Fruit fly (Drosophila melanogaster) whole organism, embryonic: ENCODE data around the gene CG33110.

ENCODE experiments used
- Abd-B ChIP-seq: fragments of 200-800 bp; sonication (Bioruptor generic); optimal IDR thresholded peaks from 2 replicates; lab custom pipeline; 2018; ENCODE audit warnings: missing biosample characterization, mild to moderate bottlenecking, missing genetic modification characterization, moderate library complexity
- Asciz ChIP-seq: fragments of 200-800 bp; sonication (Bioruptor generic); optimal IDR thresholded peaks from 2 replicates; lab custom pipeline; 2017; ENCODE audit warnings: missing biosample characterization, mild to moderate bottlenecking, missing genetic modification characterization, missing genetic modification reagents
- B-H2 ChIP-seq: fragments of 200-800 bp; sonication (Bioruptor generic); optimal IDR thresholded peaks from 2 replicates; lab custom pipeline; 2018; ENCODE audit warnings: missing biosample characterization, mild to moderate bottlenecking, missing genetic modification characterization
- Bdp1 ChIP-seq: fragments of 200-800 bp; sonication (Bioruptor generic); optimal IDR thresholded peaks from 3 replicates; lab custom pipeline; 2016; ENCODE audit warnings: missing biosample characterization, missing genetic modification characterization
- CG11085 ChIP-seq: fragments of 200-800 bp; sonication (Bioruptor generic); IDR thresholded peaks from 2 replicates; pipeline ENCODE4 v1.3.6; 2022; ENCODE audit warnings: missing biosample characterization, missing genetic modification characterization
- CG11723 ChIP-seq: fragments of 200-800 bp; sonication (Bioruptor generic); optimal IDR thresholded peaks from 2 replicates; lab custom pipeline; 2017; ENCODE audit warnings: missing biosample characterization, mild to moderate bottlenecking, missing genetic modification characterization
- CG12299 ChIP-seq: fragments of 200-800 bp; sonication (Bioruptor generic); optimal IDR thresholded peaks from 2 replicates; lab custom pipeline; 2018; ENCODE audit warnings: missing biosample characterization, mild to moderate bottlenecking, missing genetic modification characterization
- CG14860 ChIP-seq: fragments of 200-800 bp; sonication (Bioruptor generic); IDR thresholded peaks from 3 replicates; pipeline ENCODE4 v1.3.6; 2022; ENCODE audit warnings: missing biosample characterization, missing genetic modification characterization; ENCODE audit not compliant: partially characterized antibody
- CG15073 ChIP-seq: fragments of 200-800 bp; sonication (Bioruptor generic); optimal IDR thresholded peaks from 2 replicates; lab custom pipeline; 2016; ENCODE audit warnings: missing biosample characterization, missing genetic modification characterization
- CG17385 ChIP-seq: fragments of 200-800 bp; sonication (Bioruptor generic); optimal IDR thresholded peaks from 3 replicates; lab custom pipeline; 2018; ENCODE audit warnings: missing biosample characterization, mild to moderate bottlenecking, missing genetic modification characterization
- CG18764 ChIP-seq: fragments of 200-800 bp; sonication (Bioruptor generic); optimal IDR thresholded peaks from 3 replicates; lab custom pipeline; 2016; ENCODE audit warnings: missing biosample characterization, missing genetic modification characterization
- CG2129 ChIP-seq: fragments of 200-800 bp; sonication (Bioruptor generic); IDR thresholded peaks from 2 replicates; pipeline ENCODE4 v1.3.6; 2022; ENCODE audit warnings: missing biosample characterization, missing genetic modification characterization; ENCODE audit not compliant: partially characterized antibody
- CG30431 ChIP-seq: fragments of 200-800 bp; sonication (Bioruptor generic); optimal IDR thresholded peaks from 2 replicates; lab custom pipeline; 2017; ENCODE audit warnings: missing biosample characterization, missing genetic modification characterization
- CG34224 ChIP-seq: fragments of 200-800 bp; sonication (Bioruptor generic); IDR thresholded peaks from 3 replicates; pipeline ENCODE4 v1.3.6; 2022; ENCODE audit warnings: missing biosample characterization, missing genetic modification characterization; ENCODE audit not compliant: partially characterized antibody
- CG4854 ChIP-seq: fragments of 200-800 bp; sonication (Bioruptor generic); optimal IDR thresholded peaks from 2 replicates; lab custom pipeline; 2016; ENCODE audit warnings: missing biosample characterization, missing genetic modification characterization, inconsistent platforms
- CG6689 ChIP-seq: fragments of 200-800 bp; sonication (Bioruptor generic); IDR thresholded peaks from 2 replicates; pipeline ENCODE4 v1.3.6; 2022; ENCODE audit warnings: missing biosample characterization, missing genetic modification characterization
- CG7987 ChIP-seq: fragments of 200-800 bp; sonication (Bioruptor generic); optimal IDR thresholded peaks from 2 replicates; lab custom pipeline; 2018; ENCODE audit warnings: missing biosample characterization, mild to moderate bottlenecking, missing genetic modification characterization, moderate library complexity
- CG9876 ChIP-seq: fragments of 200-800 bp; sonication (Bioruptor generic); optimal IDR thresholded peaks from 2 replicates; lab custom pipeline; 2016; ENCODE audit warnings: missing biosample characterization, missing genetic modification characterization
- Dfd ChIP-seq, 2 experiments: fragments of >200 bp; optimal IDR thresholded peaks; 2 replicates each; lab custom pipeline; 2017; ENCODE audit warnings: missing biosample characterization in 2 of 2, missing genetic modification characterization in 2 of 2
- Dp ChIP-seq: fragments of 200-800 bp; sonication (Bioruptor generic); optimal IDR thresholded peaks from 2 replicates; lab custom pipeline; 2018; ENCODE audit warnings: missing biosample characterization, mild to moderate bottlenecking, missing genetic modification characterization, moderate library complexity
- Drgx ChIP-seq: fragments of 200-800 bp; sonication (Bioruptor generic); IDR thresholded peaks from 2 replicates; pipeline ENCODE4 v1.3.6; 2022; ENCODE audit warnings: missing biosample characterization, missing genetic modification characterization
- Ets97D ChIP-seq: fragments of 200-800 bp; sonication (Bioruptor generic); optimal IDR thresholded peaks from 3 replicates; lab custom pipeline; 2016; ENCODE audit warnings: missing biosample characterization, missing genetic modification characterization
- Fer2 ChIP-seq: fragments of 200-800 bp; sonication (Bioruptor generic); optimal IDR thresholded peaks from 2 replicates; lab custom pipeline; 2018; ENCODE audit warnings: missing biosample characterization, mild to moderate bottlenecking, missing genetic modification characterization, moderate library complexity
- HmgZ ChIP-seq: fragments of 200-800 bp; sonication (Bioruptor generic); optimal IDR thresholded peaks from 2 replicates; lab custom pipeline; 2018; ENCODE audit warnings: missing biosample characterization, mild to moderate bottlenecking, missing genetic modification characterization
- Hsf ChIP-seq: fragments of 200-800 bp; sonication (Bioruptor generic); optimal IDR thresholded peaks from 3 replicates; lab custom pipeline; 2016; ENCODE audit warnings: missing biosample characterization, missing genetic modification characterization
- Jarid2 ChIP-seq: fragments of 200-800 bp; sonication (Bioruptor generic); optimal IDR thresholded peaks from 3 replicates; lab custom pipeline; 2017; ENCODE audit warnings: mild to moderate bottlenecking, missing biosample characterization, missing genetic modification reagents, missing genetic modification characterization
- NK7.1 ChIP-seq: fragments of 200-800 bp; sonication (Bioruptor generic); optimal IDR thresholded peaks from 3 replicates; lab custom pipeline; 2016; ENCODE audit warnings: missing biosample characterization, missing genetic modification characterization
- Neu2 ChIP-seq: fragments of 200-800 bp; sonication (Bioruptor generic); optimal IDR thresholded peaks from 3 replicates; lab custom pipeline; 2016; ENCODE audit warnings: missing biosample characterization, missing genetic modification characterization, borderline replicate concordance
- Optix ChIP-seq: fragments of 200-800 bp; sonication (Bioruptor generic); IDR thresholded peaks from 3 replicates; pipeline ENCODE4 v1.3.6; 2022; ENCODE audit warnings: missing biosample characterization, missing genetic modification characterization
- Sox100B ChIP-seq: fragments of 200-800 bp; sonication (Bioruptor generic); optimal IDR thresholded peaks from 3 replicates; lab custom pipeline; 2018; ENCODE audit warnings: missing biosample characterization, mild to moderate bottlenecking, missing genetic modification characterization
- Sry-δ ChIP-seq: fragments of 200-800 bp; sonication (Bioruptor generic); optimal IDR thresholded peaks from 2 replicates; lab custom pipeline; 2016; ENCODE audit warnings: missing biosample characterization, missing genetic modification characterization
- Xrp1 ChIP-seq: fragments of 200-800 bp; sonication (Bioruptor generic); IDR thresholded peaks from 2 replicates; pipeline ENCODE4 v1.3.6; 2022; ENCODE audit warnings: missing biosample characterization, missing genetic modification characterization
- aop ChIP-seq: fragments of 200-800 bp; sonication (Bioruptor generic); IDR thresholded peaks from 2 replicates; pipeline ENCODE4 v1.3.6; 2022; ENCODE audit warnings: missing biosample characterization, missing genetic modification characterization
- ash1 ChIP-seq: fragments of 200-800 bp; sonication (Bioruptor generic); optimal IDR thresholded peaks from 2 replicates; lab custom pipeline; 2018; ENCODE audit warnings: missing biosample characterization, mild to moderate bottlenecking, missing genetic modification characterization
- cad ChIP-seq: fragments of >200 bp; optimal IDR thresholded peaks from 2 replicates; lab custom pipeline; 2017; ENCODE audit warnings: missing biosample characterization, missing genetic modification characterization
- crol ChIP-seq: fragments of 200-800 bp; sonication (Bioruptor generic); IDR thresholded peaks from 2 replicates; pipeline ENCODE4 v1.3.6; 2022; ENCODE audit warnings: missing biosample characterization, missing genetic modification characterization
- emc ChIP-seq: fragments of 200-800 bp; sonication (Bioruptor generic); optimal IDR thresholded peaks from 2 replicates; lab custom pipeline; 2016; ENCODE audit warnings: missing biosample characterization, missing genetic modification characterization
- esg ChIP-seq: fragments of 200-800 bp; sonication (Bioruptor generic); conservative IDR thresholded peaks from 2 replicates; pipeline ENCODE4 v1.3.6; 2022; ENCODE audit warnings: missing biosample characterization, missing genetic modification characterization
- grau ChIP-seq: fragments of 200-800 bp; optimal IDR thresholded peaks from 3 replicates; lab custom pipeline; 2019; ENCODE audit warnings: missing biosample characterization, mild to moderate bottlenecking, missing genetic modification characterization, moderate library complexity
- gro ChIP-seq: fragments of 200-800 bp; sonication (Bioruptor generic); optimal IDR thresholded peaks from 2 replicates; lab custom pipeline; 2016; ENCODE audit warnings: missing biosample characterization, missing genetic modification characterization
- ind ChIP-seq: fragments of 200-800 bp; sonication (Bioruptor generic); optimal IDR thresholded peaks from 3 replicates; lab custom pipeline; 2016; ENCODE audit warnings: missing biosample characterization, missing genetic modification characterization
- jigr1 ChIP-seq: fragments of 200-800 bp; sonication (Bioruptor generic); IDR thresholded peaks from 3 replicates; pipeline ENCODE4 v1.3.6; 2022; ENCODE audit warnings: missing biosample characterization, missing genetic modification characterization
- knrl ChIP-seq: fragments of 200-800 bp; sonication (Bioruptor generic); IDR thresholded peaks from 3 replicates; pipeline ENCODE4 v1.3.6; 2022; ENCODE audit warnings: missing biosample characterization, missing genetic modification characterization; ENCODE audit not compliant: partially characterized antibody
- oc ChIP-seq: fragments of 200-800 bp; sonication (Bioruptor generic); optimal IDR thresholded peaks from 2 replicates; lab custom pipeline; 2018; ENCODE audit warnings: missing biosample characterization, mild to moderate bottlenecking, missing genetic modification characterization, moderate library complexity
- p53 ChIP-seq: fragments of 200-800 bp; sonication (Bioruptor generic); optimal IDR thresholded peaks from 2 replicates; lab custom pipeline; 2016; ENCODE audit warnings: missing biosample characterization, missing genetic modification characterization
- seq ChIP-seq: fragments of 200-800 bp; sonication (Bioruptor generic); IDR thresholded peaks from 2 replicates; pipeline ENCODE4 v1.3.6; 2022; ENCODE audit warnings: missing biosample characterization, missing genetic modification characterization
- shn ChIP-seq: fragments of 200-800 bp; sonication (Bioruptor generic); optimal IDR thresholded peaks from 3 replicates; lab custom pipeline; 2016; ENCODE audit warnings: missing biosample characterization, missing genetic modification characterization
- tna ChIP-seq: fragments of 200-800 bp; sonication (Bioruptor generic); IDR thresholded peaks from 2 replicates; pipeline ENCODE4 v1.3.6; 2022; ENCODE audit warnings: missing biosample characterization, missing genetic modification characterization; ENCODE audit not compliant: partially characterized antibody
- trh ChIP-seq: fragments of 200-800 bp; sonication (Bioruptor generic); optimal IDR thresholded peaks from 2 replicates; lab custom pipeline; 2016; ENCODE audit warnings: missing biosample characterization, missing genetic modification characterization
- tup ChIP-seq: fragments of 200-800 bp; sonication (Bioruptor generic); optimal IDR thresholded peaks from 2 replicates; lab custom pipeline; 2016; ENCODE audit warnings: missing biosample characterization, mild to moderate bottlenecking, missing genetic modification characterization, moderate library complexity
- unpg ChIP-seq: fragments of 200-800 bp; sonication (Bioruptor generic); optimal IDR thresholded peaks from 3 replicates; lab custom pipeline; 2018; ENCODE audit warnings: missing biosample characterization, mild to moderate bottlenecking, missing genetic modification characterization, moderate library complexity
- zfh1 ChIP-seq: fragments of 200-800 bp; sonication (Bioruptor generic); IDR thresholded peaks from 3 replicates; pipeline ENCODE4 v1.3.6; 2022; ENCODE audit warnings: missing biosample characterization, missing genetic modification characterization

The CG33110 gene

DNA sequence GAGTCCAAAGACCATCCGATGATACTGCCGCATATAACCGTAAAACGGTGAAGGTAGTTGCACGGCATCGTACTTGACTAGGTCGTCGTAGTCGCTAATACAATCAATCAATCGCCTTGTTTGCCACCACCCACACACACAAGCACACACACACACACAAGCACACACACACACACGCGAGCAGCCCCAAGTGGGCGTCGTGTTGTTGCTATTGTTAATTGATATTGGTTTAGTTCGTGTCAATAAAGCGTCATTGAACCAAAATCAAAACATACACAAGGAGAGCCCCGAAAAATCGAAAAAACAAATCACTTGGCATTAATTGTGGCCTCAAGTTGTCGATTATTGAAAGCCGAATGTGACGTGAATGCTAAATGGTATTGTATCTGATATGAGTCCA lies 26.5 kb downstream of the CG33110 start (continued):
- TF ChIP-seq CG14860 (GFP tag; lab: Robert Waterston, UW) (no peak), gro (peak; percentile 47), Abd-B (GFP tag; lab: Kevin White, UChicago) (no peak), CG18764 (GFP tag; lab: Kevin White, UChicago) (peak; percentile 43), HmgZ (tag; lab: Kevin White, UChicago) (peak; percentile 56), NK7.1 (no peak), CG17385 (GFP tag; lab: Kevin White, UChicago) (peak; percentile 44), crol (GFP tag; lab: Robert Waterston, UW) (no peak), CG34224 (GFP tag; lab: Robert Waterston, UW) (no peak), aop (GFP tag; lab: Robert Waterston, UW) (no peak), Neu2 (GFP tag; lab: Kevin White, UChicago) (no peak), Sry-δ (GFP tag; lab: Kevin White, UChicago) (no peak), Xrp1 (GFP tag; lab: Robert Waterston, UW) (peak; percentile 79), emc (no peak), Asciz (peak; percentile 65), ash1 (GFP tag; lab: Kevin White, UChicago) (no peak), CG12299 (tag; lab: Kevin White, UChicago) (no peak), Drgx (GFP tag; lab: Robert Waterston, UW) (no peak), CG11723 (GFP tag; lab: Kevin White, UChicago) (peak; percentile 44), seq (peak; percentile 85), tna (GFP tag; lab: Robert Waterston, UW) (no peak), Jarid2 (GFP tag; lab: Kevin White, UChicago) (peak; percentile 18), Dp (no peak), oc (tag; lab: Kevin White, UChicago) (no peak), Sox100B (GFP tag; lab: Kevin White, UChicago) (no peak), cad (GFP tag; lab: Kevin White, UChicago) (no peak), B-H2 (GFP tag; lab: Kevin White, UChicago) (no peak), p53 (peak; percentile 54), ind (no peak), CG4854 (GFP tag; lab: Kevin White, UChicago) (no peak), CG6689 (peak; percentile 36), CG30431 (GFP tag; lab: Kevin White, UChicago) (no peak), CG9876 (GFP tag; lab: Kevin White, UChicago) (no peak), esg (GFP tag; lab: Robert Waterston, UW) (no peak), CG7987 (GFP tag; lab: Kevin White, UChicago) (peak; percentile 76), Hsf (no peak), Optix (GFP tag; lab: Robert Waterston, UW) (no peak), CG2129 (no peak), trh (GFP tag; lab: Kevin White, UChicago) (no peak), Fer2 (tag; lab: Kevin White, UChicago) (no peak), CG15073 (GFP tag; lab: Kevin White, UChicago) (no peak), unpg (GFP tag; lab: Kevin White, UChicago) (peak; percentile 43), shn (GFP tag; lab: Kevin White, UChicago) (no peak), Dfd (GFP tag; optimal IDR thresholded peaks at IDR 0.05; lab: Kevin White, UChicago) (no peak), CG11085 (no peak), knrl (GFP tag; lab: Robert Waterston, UW) (no peak), Ets97D (GFP tag; lab: Kevin White, UChicago) (no peak), Bdp1 (peak; percentile 11), zfh1 (GFP tag; lab: Robert Waterston, UW) (peak; percentile 52; the same call in 1 of the 3 replicates), jigr1 (no peak), tup (GFP tag; lab: Kevin White, UChicago) (peak; percentile 19), grau (tag; lab: Kevin White, UChicago) (no peak)
